Fruit fly (Drosophila melanogaster) whole organism, embryonic: ENCODE data around the gene tth.
A peak's percentile ranks its signal among the peaks of the same experiment; 100 is the strongest.

ENCODE experiments used
- Abd-B ChIP-seq: fragments of 200-800 bp; sonication (Bioruptor generic); optimal IDR thresholded peaks from 2 replicates; lab custom pipeline; 2018; ENCODE audit warnings: missing biosample characterization, mild to moderate bottlenecking, missing genetic modification characterization, moderate library complexity
- Antp ChIP-seq: fragments of 200-800 bp; sonication (Bioruptor generic); optimal IDR thresholded peaks from 3 replicates; lab custom pipeline; 2016; ENCODE audit warnings: missing biosample characterization, missing genetic modification characterization
- B-H1 ChIP-seq: fragments of 200-800 bp; sonication (Bioruptor generic); IDR thresholded peaks from 3 replicates; pipeline ENCODE4 v1.3.6; 2022; ENCODE audit warnings: missing biosample characterization, missing genetic modification characterization
- Blimp-1 ChIP-seq: fragments of 200-800 bp; sonication (Bioruptor generic); optimal IDR thresholded peaks from 3 replicates; lab custom pipeline; 2018; ENCODE audit warnings: missing biosample characterization, missing genetic modification characterization, mild to moderate bottlenecking, moderate library complexity, missing genetic modification reagents
- Bteb2 ChIP-seq: fragments of 200-800 bp; sonication (Bioruptor generic); optimal IDR thresholded peaks from 2 replicates; lab custom pipeline; 2016; ENCODE audit warnings: missing biosample characterization, missing genetic modification characterization
- CG11723 ChIP-seq: fragments of 200-800 bp; sonication (Bioruptor generic); optimal IDR thresholded peaks from 2 replicates; lab custom pipeline; 2017; ENCODE audit warnings: missing biosample characterization, mild to moderate bottlenecking, missing genetic modification characterization
- CG12236 ChIP-seq: fragments of 200-800 bp; sonication (Bioruptor generic); optimal IDR thresholded peaks from 2 replicates; lab custom pipeline; 2016; ENCODE audit warnings: missing biosample characterization, missing genetic modification characterization
- CG13296 ChIP-seq: fragments of 200-800 bp; sonication (Bioruptor generic); optimal IDR thresholded peaks from 3 replicates; lab custom pipeline; 2018; ENCODE audit warnings: missing biosample characterization, mild to moderate bottlenecking, missing genetic modification characterization
- CG14441 ChIP-seq: fragments of 200-800 bp; sonication (Bioruptor generic); IDR thresholded peaks from 2 replicates; pipeline ENCODE4 v1.3.6; 2022; ENCODE audit warnings: missing biosample characterization, missing genetic modification characterization
- CG1529 ChIP-seq: fragments of 200-800 bp; sonication (Bioruptor generic); optimal IDR thresholded peaks from 3 replicates; lab custom pipeline; 2018; ENCODE audit warnings: missing biosample characterization, missing genetic modification characterization
- CG17612 ChIP-seq: fragments of 200-800 bp; sonication (Bioruptor generic); IDR thresholded peaks from 2 replicates; pipeline ENCODE4 v1.3.6; 2022; ENCODE audit warnings: missing biosample characterization, missing genetic modification characterization
- CG18599 ChIP-seq: fragments of 200-800 bp; sonication (Bioruptor generic); optimal IDR thresholded peaks from 3 replicates; lab custom pipeline; 2017; ENCODE audit warnings: missing biosample characterization, missing genetic modification characterization, mild to moderate bottlenecking, moderate library complexity, missing genetic modification reagents
- CG2129 ChIP-seq: fragments of 200-800 bp; sonication (Bioruptor generic); IDR thresholded peaks from 2 replicates; pipeline ENCODE4 v1.3.6; 2022; ENCODE audit warnings: missing biosample characterization, missing genetic modification characterization; ENCODE audit not compliant: partially characterized antibody
- CG3726 ChIP-seq: fragments of 200-800 bp; sonication (Bioruptor generic); IDR thresholded peaks from 3 replicates; pipeline ENCODE4, ENCODE4 v1.3.6; 2022; ENCODE audit warnings: missing biosample characterization, missing genetic modification characterization
- CG4328 ChIP-seq: fragments of 200-800 bp; sonication (Bioruptor generic); optimal IDR thresholded peaks from 3 replicates; lab custom pipeline; 2017; ENCODE audit warnings: missing biosample characterization, missing genetic modification reagents, missing genetic modification characterization
- CG6272 ChIP-seq: fragments of 200-800 bp; sonication (Bioruptor generic); IDR thresholded peaks from 2 replicates; pipeline ENCODE4 v1.3.6; 2022; ENCODE audit warnings: missing biosample characterization, missing genetic modification characterization
- CG8478 ChIP-seq: fragments of >200 bp; optimal IDR thresholded peaks from 2 replicates; lab custom pipeline; 2018
- Camta ChIP-seq: fragments of 200-800 bp; sonication (Bioruptor generic); optimal IDR thresholded peaks from 2 replicates; lab custom pipeline; 2016; ENCODE audit warnings: missing biosample characterization, missing genetic modification characterization
- CkIIα-i1 ChIP-seq: fragments of 200-800 bp; sonication (Bioruptor generic); IDR thresholded peaks from 2 replicates; pipeline ENCODE4 v1.3.6; 2022; ENCODE audit warnings: missing biosample characterization, missing genetic modification characterization
- Drgx ChIP-seq: fragments of 200-800 bp; sonication (Bioruptor generic); IDR thresholded peaks from 2 replicates; pipeline ENCODE4 v1.3.6; 2022; ENCODE audit warnings: missing biosample characterization, missing genetic modification characterization
- Fer1 ChIP-seq: fragments of 200-800 bp; sonication (Bioruptor generic); optimal IDR thresholded peaks from 2 replicates; lab custom pipeline; 2017; ENCODE audit warnings: missing biosample characterization, mild to moderate bottlenecking, missing genetic modification characterization
- GATAe ChIP-seq: fragments of 200-800 bp; sonication (Bioruptor generic); conservative IDR thresholded peaks from 2 replicates; pipeline ENCODE4 v1.3.6; 2022; ENCODE audit warnings: missing biosample characterization, missing genetic modification characterization
- H15 ChIP-seq: fragments of 200-800 bp; sonication (Bioruptor generic); IDR thresholded peaks from 3 replicates; pipeline ENCODE4 v1.3.6; 2022; ENCODE audit warnings: missing biosample characterization, missing genetic modification characterization
- H2.0 ChIP-seq: fragments of 200-800 bp; sonication (Bioruptor generic); IDR thresholded peaks from 2 replicates; pipeline ENCODE4 v1.3.6; 2022; ENCODE audit warnings: missing biosample characterization, missing genetic modification characterization
- Lhr ChIP-seq: fragments of 200-800 bp; sonication (Bioruptor generic); optimal IDR thresholded peaks from 3 replicates; lab custom pipeline; 2017; ENCODE audit warnings: mild to moderate bottlenecking, missing biosample characterization, missing genetic modification reagents, missing genetic modification characterization
- Lim3 ChIP-seq: fragments of 200-800 bp; sonication (Bioruptor generic); IDR thresholded peaks from 2 replicates; pipeline ENCODE4 v1.3.6; 2022; ENCODE audit warnings: missing biosample characterization, missing genetic modification characterization
- MESR4 ChIP-seq: fragments of 200-800 bp; sonication (Bioruptor generic); optimal IDR thresholded peaks from 2 replicates; lab custom pipeline; 2018; ENCODE audit warnings: missing biosample characterization, mild to moderate bottlenecking, missing genetic modification characterization, moderate library complexity
- MTF-1 ChIP-seq: fragments of 200-800 bp; sonication (Bioruptor generic); optimal IDR thresholded peaks from 2 replicates; lab custom pipeline; 2018; ENCODE audit warnings: missing biosample characterization, mild to moderate bottlenecking, missing genetic modification characterization, borderline replicate concordance
- Max ChIP-seq: fragments of 200-800 bp; sonication (Bioruptor generic); optimal IDR thresholded peaks from 2 replicates; lab custom pipeline; 2016; ENCODE audit warnings: missing biosample characterization, mild to moderate bottlenecking, missing genetic modification characterization
- Meics ChIP-seq: fragments of 200-800 bp; sonication (Bioruptor generic); optimal IDR thresholded peaks from 2 replicates; lab custom pipeline; 2017; ENCODE audit warnings: missing biosample characterization, mild to moderate bottlenecking, missing genetic modification characterization
- Oli ChIP-seq: fragments of 200-800 bp; sonication (Bioruptor generic); optimal IDR thresholded peaks from 2 replicates; lab custom pipeline; 2018; ENCODE audit warnings: missing biosample characterization, mild to moderate bottlenecking, missing genetic modification characterization, moderate library complexity
- TFAM ChIP-seq: fragments of 200-800 bp; sonication (Bioruptor generic); optimal IDR thresholded peaks from 2 replicates; lab custom pipeline; 2017; ENCODE audit warnings: missing biosample characterization, missing genetic modification characterization, inconsistent platforms
- bab2 ChIP-seq: fragments of 200-800 bp; sonication (Bioruptor generic); optimal IDR thresholded peaks from 2 replicates; lab custom pipeline; 2016; ENCODE audit warnings: missing biosample characterization, missing genetic modification characterization
- bigmax ChIP-seq: fragments of 200-800 bp; sonication (Bioruptor generic); optimal IDR thresholded peaks from 2 replicates; lab custom pipeline; 2018; ENCODE audit warnings: missing biosample characterization, mild to moderate bottlenecking, missing genetic modification characterization
- br ChIP-seq: fragments of >200 bp; optimal IDR thresholded peaks from 2 replicates; lab custom pipeline; 2017
- bsh ChIP-seq, 2 experiments: fragments of 200-800 bp; sonication (Bioruptor generic); optimal IDR thresholded peaks; 2 replicates each; lab custom pipeline; 2017 to 2018; ENCODE audit warnings: mild to moderate bottlenecking in 2 of 2, missing biosample characterization in 2 of 2, missing genetic modification characterization in 2 of 2, moderate library complexity in 1 of 2
- cwo ChIP-seq: fragments of 200-800 bp; sonication (Bioruptor generic); optimal IDR thresholded peaks from 3 replicates; lab custom pipeline; 2017; ENCODE audit warnings: missing biosample characterization, missing genetic modification characterization, mild to moderate bottlenecking, moderate library complexity, missing genetic modification reagents
- dan ChIP-seq: fragments of 200-800 bp; sonication (Bioruptor generic); IDR thresholded peaks from 2 replicates; pipeline ENCODE4 v1.3.6; 2022; ENCODE audit warnings: missing biosample characterization, missing genetic modification characterization
- gsb ChIP-seq: fragments of 200-800 bp; sonication (Bioruptor generic); IDR thresholded peaks from 2 replicates; pipeline ENCODE4 v1.3.6; 2022; ENCODE audit warnings: missing biosample characterization, missing genetic modification characterization
- gsb-n ChIP-seq: fragments of 200-800 bp; sonication (Bioruptor generic); optimal IDR thresholded peaks from 3 replicates; lab custom pipeline; 2018; ENCODE audit warnings: missing biosample characterization, mild to moderate bottlenecking, missing genetic modification characterization
- hb ChIP-seq: fragments of 200-800 bp; sonication (Bioruptor generic); IDR thresholded peaks from 3 replicates; pipeline ENCODE4 v1.3.6; 2022; ENCODE audit warnings: missing biosample characterization, missing genetic modification characterization; ENCODE audit not compliant: partially characterized antibody
- knrl ChIP-seq: fragments of 200-800 bp; sonication (Bioruptor generic); IDR thresholded peaks from 3 replicates; pipeline ENCODE4 v1.3.6; 2022; ENCODE audit warnings: missing biosample characterization, missing genetic modification characterization; ENCODE audit not compliant: partially characterized antibody
- lmd ChIP-seq: fragments of 200-800 bp; sonication (Bioruptor generic); IDR thresholded peaks from 2 replicates; pipeline ENCODE4 v1.3.6; 2022; ENCODE audit warnings: missing biosample characterization, missing genetic modification characterization
- luna ChIP-seq: fragments of 200-800 bp; sonication (Bioruptor generic); optimal IDR thresholded peaks from 2 replicates; lab custom pipeline; 2016; ENCODE audit warnings: missing biosample characterization, missing genetic modification characterization
- pita ChIP-seq: fragments of 200-800 bp; sonication (Bioruptor generic); optimal IDR thresholded peaks from 2 replicates; lab custom pipeline; 2017; ENCODE audit warnings: missing biosample characterization, mild to moderate bottlenecking, missing genetic modification characterization
- seq ChIP-seq: fragments of 200-800 bp; sonication (Bioruptor generic); IDR thresholded peaks from 2 replicates; pipeline ENCODE4 v1.3.6; 2022; ENCODE audit warnings: missing biosample characterization, missing genetic modification characterization
- sisA ChIP-seq: fragments of 200-800 bp; sonication (Bioruptor generic); IDR thresholded peaks from 2 replicates; pipeline ENCODE4 v1.3.6; 2022; ENCODE audit warnings: missing biosample characterization, missing genetic modification characterization
- slbo ChIP-seq: fragments of 200-800 bp; sonication (Bioruptor generic); IDR thresholded peaks from 2 replicates; pipeline ENCODE4 v1.3.6; 2022; ENCODE audit warnings: missing biosample characterization, missing genetic modification characterization
- sna ChIP-seq: fragments of 200-800 bp; sonication (Bioruptor generic); IDR thresholded peaks from 2 replicates; pipeline ENCODE4 v1.3.6; 2022; ENCODE audit warnings: missing biosample characterization, missing genetic modification characterization; ENCODE audit not compliant: partially characterized antibody
- wdn ChIP-seq: fragments of 200-800 bp; sonication (Bioruptor generic); IDR thresholded peaks from 2 replicates; pipeline ENCODE4 v1.3.6; 2022; ENCODE audit warnings: missing biosample characterization, missing genetic modification characterization

Gene tth

DNA sequence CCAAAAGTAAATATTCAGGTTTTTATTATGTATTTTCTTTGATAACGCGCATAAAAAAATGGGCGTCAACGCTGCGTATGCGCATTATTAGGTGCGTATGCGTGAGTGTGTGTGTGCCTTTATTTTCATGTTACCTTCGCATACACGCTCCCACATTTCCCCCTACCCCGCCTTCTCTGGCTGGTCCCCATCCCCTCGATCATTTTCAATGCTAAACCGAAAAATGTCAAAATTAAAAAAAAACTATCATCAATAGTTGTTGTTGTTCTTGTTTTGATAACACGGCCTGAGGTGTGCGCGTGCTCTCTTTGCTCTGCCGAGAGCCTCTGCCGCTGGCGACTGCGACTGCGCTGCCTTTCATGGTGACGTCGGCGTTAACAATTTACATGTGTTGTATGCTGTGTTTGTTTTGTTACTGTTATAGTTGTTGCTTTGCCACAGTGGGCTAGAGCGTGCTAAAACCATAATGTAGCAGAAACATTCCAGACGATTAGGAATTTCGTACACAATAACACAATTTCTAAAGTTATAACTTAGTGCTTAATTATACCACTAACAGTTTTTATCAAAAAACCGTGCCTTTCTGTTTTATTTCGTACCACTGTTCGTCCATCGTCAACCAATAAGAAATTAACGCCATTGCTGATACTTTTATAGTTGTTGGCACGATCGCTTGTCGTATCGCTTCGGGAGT lies 23.8 kb upstream of the tth start (continued):
- TF ChIP-seq wdn (GFP tag; lab: Robert Waterston, UW) (peak; percentile 98), TFAM (GFP tag; lab: Kevin White, UChicago) (peak; percentile 93), CG17612 (GFP tag; lab: Robert Waterston, UW) (peak; percentile 97), CG8478 (lab: Kevin White, UChicago) (no peak), B-H1 (peak; percentile 99), Lim3 (peak; percentile 97), lmd (GFP tag; lab: Robert Waterston, UW) (peak; percentile 99), sna (GFP tag; lab: Robert Waterston, UW) (peak; percentile 62; the same call in 1 of the 2 replicates), H15 (GFP tag; lab: Robert Waterston, UW) (peak; percentile 99), Abd-B (GFP tag; lab: Kevin White, UChicago) (peak; percentile 97), gsb (GFP tag; lab: Robert Waterston, UW) (peak; percentile 98), gsb-n (tag; lab: Kevin White, UChicago) (peak; percentile 98), CG13296 (GFP tag; lab: Kevin White, UChicago) (peak; percentile 99), Lhr (GFP tag; lab: Kevin White, UChicago) (peak; percentile 95), luna (peak; percentile 96), CG14441 (GFP tag; lab: Robert Waterston, UW) (peak; percentile 99), seq (GFP tag; lab: Robert Waterston, UW) (peak; percentile 99), GATAe (GFP tag; lab: Robert Waterston, UW) (peak; percentile 95), Camta (GFP tag; lab: Kevin White, UChicago) (peak; percentile 99), Meics (GFP tag; lab: Kevin White, UChicago) (peak; percentile 99), cwo (peak; percentile 98), CG12236 (GFP tag; lab: Kevin White, UChicago) (peak; percentile 99), Blimp-1 (GFP tag; lab: Kevin White, UChicago) (peak; percentile 98), sisA (GFP tag; lab: Robert Waterston, UW) (peak; percentile 99), CG18599 (GFP tag; lab: Kevin White, UChicago) (peak; percentile 99), br (lab: Kevin White, UChicago) (no peak), CkIIα-i1 (GFP tag; lab: Robert Waterston, UW) (peak; percentile 96), MESR4 (peak; percentile 74), Oli (tag; lab: Kevin White, UChicago) (peak; percentile 99), Drgx (GFP tag; lab: Robert Waterston, UW) (peak; percentile 99), CG11723 (GFP tag; lab: Kevin White, UChicago) (peak; percentile 97), MTF-1 (GFP tag; lab: Kevin White, UChicago) (peak; percentile 97), bab2 (GFP tag; lab: Kevin White, UChicago) (peak; percentile 99), Antp (GFP tag; lab: Kevin White, UChicago) (peak; percentile 99), H2.0 (GFP tag; lab: Robert Waterston, UW) (peak; percentile 98), CG1529 (peak; percentile 98), dan (GFP tag; lab: Robert Waterston, UW) (peak; percentile 92), CG4328 (GFP tag; lab: Kevin White, UChicago) (peak; percentile 97), bsh (GFP tag; optimal IDR thresholded peaks at IDR 0.05; lab: Kevin White, UChicago) (peak; percentile 94 to 99), pita (GFP tag; lab: Kevin White, UChicago) (no peak), Fer1 (peak; percentile 99), CG6272 (GFP tag; lab: Robert Waterston, UW) (peak; percentile 98), slbo (GFP tag; lab: Robert Waterston, UW) (peak; percentile 99), CG2129 (GFP tag; lab: Robert Waterston, UW) (no peak), knrl (GFP tag; lab: Robert Waterston, UW) (peak; percentile 71), Max (GFP tag; lab: Kevin White, UChicago) (peak; percentile 98), Bteb2 (peak; percentile 98), hb (GFP tag; lab: Robert Waterston, UW) (peak; percentile 78; the same call in 1 of the 3 replicates), CG3726 (GFP tag; lab: Robert Waterston, UW) (peak; percentile 98), bigmax (peak; percentile 77)
